Worm (Caenorhabditis elegans) whole organism, mixed stage, embryonic: ENCODE data around the gene cfim-2.

ENCODE experiments used
- bed-3 ChIP-seq: fragments of 200-800 bp; sonication (Bioruptor generic); optimal IDR thresholded peaks from 3 replicates; lab custom pipeline; 2018; ENCODE audit warnings: mild to moderate bottlenecking, missing genetic modification characterization, moderate library complexity, missing compliant biosample characterization
- blmp-1 ChIP-seq: fragments of 150-350 bp; optimal IDR thresholded peaks from 2 replicates; lab custom pipeline; 2014; ENCODE audit warnings: missing biosample characterization, missing genetic modification characterization
- ceh-39 ChIP-seq: fragments of 150-350 bp; optimal IDR thresholded peaks from 2 replicates; lab custom pipeline; 2014; ENCODE audit warnings: missing biosample characterization, missing genetic modification characterization
- ceh-43 ChIP-seq: fragments of 200-800 bp; sonication (Bioruptor generic); optimal IDR thresholded peaks from 2 replicates; lab custom pipeline; 2018; ENCODE audit warnings: mild to moderate bottlenecking, missing genetic modification characterization, moderate library complexity, missing compliant biosample characterization
- ceh-83 ChIP-seq: fragments of 200-800 bp; sonication (Bioruptor generic); optimal IDR thresholded peaks from 2 replicates; lab custom pipeline; 2018; ENCODE audit warnings: mild to moderate bottlenecking, missing genetic modification characterization, missing compliant biosample characterization
- ces-1 ChIP-seq: fragments of 150-350 bp; optimal IDR thresholded peaks from 2 replicates; lab custom pipeline; 2014; ENCODE audit warnings: missing biosample characterization, missing genetic modification reagents, missing genetic modification characterization
- cnd-1 ChIP-seq: fragments of 200-800 bp; sonication (Bioruptor generic); optimal IDR thresholded peaks from 2 replicates; lab custom pipeline; 2018; ENCODE audit warnings: mild to moderate bottlenecking, missing genetic modification characterization, missing compliant biosample characterization
- drap-1 ChIP-seq: fragments of 200-800 bp; sonication (Bioruptor generic); optimal IDR thresholded peaks from 3 replicates; lab custom pipeline; 2018; ENCODE audit warnings: mild to moderate bottlenecking, missing genetic modification characterization, missing compliant biosample characterization
- flh-1 ChIP-seq: fragments of 200-800 bp; sonication (Bioruptor generic); optimal IDR thresholded peaks from 2 replicates; lab custom pipeline; 2018; ENCODE audit warnings: mild to moderate bottlenecking, missing genetic modification characterization, moderate library complexity, missing compliant biosample characterization
- ham-2 ChIP-seq: fragments of 200-800 bp; sonication (Bioruptor generic); optimal IDR thresholded peaks from 2 replicates; lab custom pipeline; 2018; ENCODE audit warnings: mild to moderate bottlenecking, missing genetic modification characterization, missing compliant biosample characterization
- hlh-1 ChIP-seq: fragments of 150-350 bp; optimal IDR thresholded peaks from 2 replicates; lab custom pipeline; 2014; ENCODE audit warnings: missing biosample characterization, missing genetic modification reagents, missing genetic modification characterization
- lin-13 ChIP-seq: fragments of 150-350 bp; optimal IDR thresholded peaks from 2 replicates; lab custom pipeline; 2014; ENCODE audit warnings: missing biosample characterization, missing genetic modification characterization
- lin-32 ChIP-seq: fragments of 200-800 bp; sonication (Bioruptor generic); optimal IDR thresholded peaks from 2 replicates; lab custom pipeline; 2018; ENCODE audit warnings: mild to moderate bottlenecking, missing genetic modification characterization, missing compliant biosample characterization
- lsy-2 ChIP-seq: fragments of 150-350 bp; optimal IDR thresholded peaks from 2 replicates; lab custom pipeline; 2014; ENCODE audit warnings: missing biosample characterization, missing genetic modification characterization
- mab-5 ChIP-seq: fragments of 150-350 bp; optimal IDR thresholded peaks from 2 replicates; lab custom pipeline; 2014; ENCODE audit warnings: missing biosample characterization, missing genetic modification characterization
- mep-1 ChIP-seq: fragments of 150-350 bp; optimal IDR thresholded peaks from 2 replicates; lab custom pipeline; 2017; ENCODE audit warnings: missing biosample characterization, missing genetic modification reagents, missing genetic modification characterization, inconsistent platforms
- mls-2 ChIP-seq: sonication (generic microtip); optimal IDR thresholded peaks from 2 replicates; lab custom pipeline; 2016; ENCODE audit warnings: mild to moderate bottlenecking, missing genetic modification characterization, moderate library complexity, missing compliant biosample characterization
- nhr-2 ChIP-seq: fragments of 150-350 bp; optimal IDR thresholded peaks from 2 replicates; lab custom pipeline; 2014; ENCODE audit warnings: missing biosample characterization, missing genetic modification characterization
- nhr-28 ChIP-seq: fragments of 150-350 bp; optimal IDR thresholded peaks from 2 replicates; lab custom pipeline; 2014; ENCODE audit warnings: missing biosample characterization, missing genetic modification characterization
- nhr-76 ChIP-seq: sonication (generic microtip); optimal IDR thresholded peaks from 2 replicates; lab custom pipeline; 2017; ENCODE audit warnings: missing biosample characterization, missing genetic modification characterization
- pha-4 ChIP-seq: fragments of 150-350 bp; optimal IDR thresholded peaks from 2 replicates; lab custom pipeline; 2018; ENCODE audit warnings: missing biosample characterization, missing genetic modification reagents, missing genetic modification characterization
- sem-2 ChIP-seq: fragments of 200-800 bp; sonication (Bioruptor generic); optimal IDR thresholded peaks from 2 replicates; lab custom pipeline; 2018; ENCODE audit warnings: mild to moderate bottlenecking, missing genetic modification characterization, missing compliant biosample characterization
- tbx-8 ChIP-seq: fragments of 200-800 bp; sonication (Bioruptor generic); optimal IDR thresholded peaks from 2 replicates; lab custom pipeline; 2018; ENCODE audit warnings: mild to moderate bottlenecking, missing genetic modification characterization, moderate library complexity, missing compliant biosample characterization
- unc-120 ChIP-seq: sonication (generic microtip); optimal IDR thresholded peaks from 2 replicates; lab custom pipeline; 2017; ENCODE audit warnings: missing genetic modification characterization, missing compliant biosample characterization; ENCODE audit not compliant: poor library complexity, severe bottlenecking
- unc-39 ChIP-seq: fragments of 150-350 bp; optimal IDR thresholded peaks from 2 replicates; lab custom pipeline; 2014; ENCODE audit warnings: missing biosample characterization, missing genetic modification characterization
- unc-62 ChIP-seq: fragments of 150-350 bp; optimal IDR thresholded peaks from 2 replicates; lab custom pipeline; 2014; ENCODE audit warnings: missing biosample characterization, missing genetic modification reagents, missing genetic modification characterization
- zip-8 ChIP-seq: fragments of 150-350 bp; optimal IDR thresholded peaks from 2 replicates; lab custom pipeline; 2014; ENCODE audit warnings: missing biosample characterization, missing genetic modification characterization
- ztf-11 ChIP-seq: fragments of 150-350 bp; optimal IDR thresholded peaks from 2 replicates; lab custom pipeline; 2014; ENCODE audit warnings: missing biosample characterization, missing genetic modification characterization

Gene cfim-2

ce11 chrIV:8973249-8973958 lies 47.3 kb downstream of the cfim-2 start, which contains the start of gene C53B4.3:
Gene C53B4.3, minus strand, starts transcription at chrIV:8973712.
- peak; percentile 23 for TF ChIP-seq ces-1 (GFP tag; lab: Kevin White, UChicago)
- TF ChIP-seq lin-13 (tag; lab: Kevin White, UChicago): no peak
- TF ChIP-seq, all 35 proteins: peak for 1

- TF ChIP-seq mls-2 (tag; lab: Kevin White, UChicago): no peak
- no peak for TF ChIP-seq pha-4 (tag; lab: Kevin White, UChicago)
- no peak for TF ChIP-seq hlh-1 (tag; lab: Kevin White, UChicago)
- TF ChIP-seq ztf-11: no peak
- no peak for TF ChIP-seq ceh-39 (tag; lab: Kevin White, UChicago)
- TF ChIP-seq mep-1 (tag; lab: Kevin White, UChicago): no peak
- no peak for TF ChIP-seq tbx-8 (GFP tag; lab: Kevin White, UChicago)
- TF ChIP-seq nhr-2 (tag; lab: Kevin White, UChicago): no peak
- no peak for TF ChIP-seq lsy-2
- no peak for TF ChIP-seq flh-1
These were observed 48.6 kb downstream of the cfim-2 start for ce11 chrIV:8974543-8975330.

- TF ChIP-seq sem-2 (GFP tag; lab: Kevin White, UChicago) (no peak), cnd-1 (tag; lab: Kevin White, UChicago) (no peak), ceh-39 (tag; lab: Kevin White, UChicago) (no peak), ham-2 (GFP tag; lab: Kevin White, UChicago) (no peak), unc-62 (no peak), zip-8 (tag; lab: Kevin White, UChicago) (no peak), tbx-8 (GFP tag; lab: Kevin White, UChicago) (no peak), ztf-11 (no peak), ces-1 (GFP tag; lab: Kevin White, UChicago) (no peak), flh-1 (no peak), mab-5 (tag; lab: Kevin White, UChicago) (no peak), hlh-1 (tag; lab: Kevin White, UChicago) (no peak), drap-1 (GFP tag; lab: Kevin White, UChicago) (no peak)
These were observed 49.2 kb downstream of the cfim-2 start, which contains the start of gene pdzd-8 for ce11 chrIV:8975331-8975625. Gene pdzd-8, plus strand, starts transcription at chrIV:8975526.

- TF ChIP-seq lsy-2 (no peak), pha-4 (tag; lab: Kevin White, UChicago) (no peak), blmp-1 (tag; lab: Kevin White, UChicago) (no peak), ceh-83 (GFP tag; lab: Kevin White, UChicago) (no peak), unc-120 (peak; percentile 25), ceh-43 (GFP tag; lab: Kevin White, UChicago) (no peak), ceh-39 (tag; lab: Kevin White, UChicago) (no peak), hlh-1 (tag; lab: Kevin White, UChicago) (peak; percentile 51), lin-13 (tag; lab: Kevin White, UChicago) (no peak)
These were observed 51.9 kb downstream of the cfim-2 start for ce11 chrIV:8978047-8978446.

ce11 chrIV:8979062-8979612 lies 53.0 kb downstream of the cfim-2 start:
- TF ChIP-seq lsy-2 (no peak), drap-1 (GFP tag; lab: Kevin White, UChicago) (no peak), ceh-83 (GFP tag; lab: Kevin White, UChicago) (no peak), unc-39 (no peak), blmp-1 (tag; lab: Kevin White, UChicago) (no peak), mep-1 (tag; lab: Kevin White, UChicago) (no peak), lin-32 (no peak), ceh-43 (GFP tag; lab: Kevin White, UChicago) (no peak), unc-120 (no peak), bed-3 (no peak), nhr-76 (tag; lab: Kevin White, UChicago) (no peak), ceh-39 (tag; lab: Kevin White, UChicago) (no peak), hlh-1 (tag; lab: Kevin White, UChicago) (no peak), lin-13 (tag; lab: Kevin White, UChicago) (no peak), nhr-28 (tag; lab: Kevin White, UChicago) (no peak)
